Fruit fly (Drosophila melanogaster) whole organism, pupa: ENCODE measurements around the gene CG32106.

Source experiments
- CG10348 ChIP-seq: fragments of 200-800 bp; sonication (Bioruptor generic); IDR thresholded peaks from 2 replicates; pipeline ENCODE4 v1.3.6; 2022; ENCODE audit warnings: missing biosample characterization, missing genetic modification characterization
- CG12605 ChIP-seq: fragments of 200-800 bp; sonication (Bioruptor generic); IDR thresholded peaks from 2 replicates; pipeline ENCODE4 v1.3.6; 2022; ENCODE audit warnings: missing biosample characterization, missing genetic modification characterization
- CG13204 ChIP-seq: fragments of 200-800 bp; sonication (Bioruptor generic); optimal IDR thresholded peaks from 2 replicates; lab custom pipeline; 2018; ENCODE audit warnings: missing biosample characterization, mild to moderate bottlenecking, missing genetic modification characterization, moderate library complexity
- CG14655 ChIP-seq: fragments of 200-800 bp; sonication (Bioruptor generic); optimal IDR thresholded peaks from 3 replicates; lab custom pipeline; 2017; ENCODE audit warnings: mild to moderate bottlenecking, missing biosample characterization, missing genetic modification reagents, missing genetic modification characterization
- CG15710 ChIP-seq: fragments of 200-800 bp; sonication (Bioruptor generic); optimal IDR thresholded peaks from 2 replicates; lab custom pipeline; 2018; ENCODE audit warnings: missing biosample characterization, mild to moderate bottlenecking, missing genetic modification characterization, moderate library complexity
- CG17806 ChIP-seq: fragments of 200-800 bp; sonication (Bioruptor generic); optimal IDR thresholded peaks from 2 replicates; lab custom pipeline; 2018; ENCODE audit warnings: missing biosample characterization, mild to moderate bottlenecking, missing genetic modification characterization, moderate library complexity
- CG32121 ChIP-seq: fragments of 200-800 bp; sonication (Bioruptor generic); IDR thresholded peaks from 2 replicates; pipeline ENCODE4 v1.3.6; 2022; ENCODE audit warnings: missing biosample characterization, missing genetic modification characterization
- CG34367 ChIP-seq: fragments of 200-800 bp; sonication (Bioruptor generic); optimal IDR thresholded peaks from 2 replicates; lab custom pipeline; 2018; ENCODE audit warnings: missing biosample characterization, mild to moderate bottlenecking, missing genetic modification characterization
- CG4496 ChIP-seq: fragments of 200-800 bp; sonication (Bioruptor generic); IDR thresholded peaks from 3 replicates; pipeline ENCODE4 v1.3.6; 2022; ENCODE audit warnings: missing biosample characterization, missing genetic modification characterization
- CG8159 ChIP-seq: fragments of 200-800 bp; sonication (Bioruptor generic); optimal IDR thresholded peaks from 3 replicates; lab custom pipeline; 2018; ENCODE audit warnings: missing biosample characterization, mild to moderate bottlenecking, missing genetic modification characterization, moderate library complexity
- CG8301 ChIP-seq: fragments of 200-800 bp; sonication (Bioruptor generic); optimal IDR thresholded peaks from 2 replicates; lab custom pipeline; 2018; ENCODE audit warnings: missing biosample characterization, mild to moderate bottlenecking, missing genetic modification characterization
- CG9948 ChIP-seq: fragments of 200-800 bp; sonication (Bioruptor generic); optimal IDR thresholded peaks from 2 replicates; lab custom pipeline; 2018; ENCODE audit warnings: missing biosample characterization, mild to moderate bottlenecking, missing genetic modification characterization, moderate library complexity
- D1 ChIP-seq: fragments of 200-800 bp; sonication (Bioruptor generic); optimal IDR thresholded peaks from 2 replicates; lab custom pipeline; 2018; ENCODE audit warnings: missing biosample characterization, mild to moderate bottlenecking, missing genetic modification characterization, moderate library complexity
- EcR ChIP-seq: fragments of 200-800 bp; sonication (Bioruptor generic); optimal IDR thresholded peaks from 3 replicates; lab custom pipeline; 2019; ENCODE audit warnings: missing biosample characterization, missing genetic modification characterization, mild to moderate bottlenecking, moderate library complexity, missing genetic modification reagents
- Ets98B ChIP-seq: fragments of 200-800 bp; sonication (Bioruptor generic); IDR thresholded peaks from 2 replicates; pipeline ENCODE4 v1.3.6; 2022; ENCODE audit warnings: missing biosample characterization, missing genetic modification characterization
- Pif1A ChIP-seq: fragments of 200-800 bp; sonication (Bioruptor generic); optimal IDR thresholded peaks from 3 replicates; lab custom pipeline; 2016; ENCODE audit warnings: missing biosample characterization, missing genetic modification characterization
- Pif1B ChIP-seq: fragments of 200-800 bp; sonication (Bioruptor generic); optimal IDR thresholded peaks from 3 replicates; lab custom pipeline; 2016; ENCODE audit warnings: missing biosample characterization, missing genetic modification characterization
- Snoo ChIP-seq: fragments of 200-800 bp; sonication (Bioruptor generic); optimal IDR thresholded peaks from 3 replicates; lab custom pipeline; 2017; ENCODE audit warnings: missing biosample characterization, mild to moderate bottlenecking, missing genetic modification characterization, inconsistent platforms
- fd96Ca ChIP-seq: fragments of 200-800 bp; sonication (Bioruptor generic); IDR thresholded peaks from 3 replicates; pipeline ENCODE4 v1.3.6; 2022; ENCODE audit warnings: missing biosample characterization, missing genetic modification characterization
- gl ChIP-seq: fragments of 200-800 bp; sonication (Bioruptor generic); optimal IDR thresholded peaks from 2 replicates; lab custom pipeline; 2018; ENCODE audit warnings: missing biosample characterization, mild to moderate bottlenecking, missing genetic modification characterization
- rn ChIP-seq: fragments of 200-800 bp; sonication (Bioruptor generic); IDR thresholded peaks from 2 replicates; pipeline ENCODE4 v1.3.6; 2022; ENCODE audit warnings: missing biosample characterization, missing genetic modification characterization

Gene CG32106

DNA sequence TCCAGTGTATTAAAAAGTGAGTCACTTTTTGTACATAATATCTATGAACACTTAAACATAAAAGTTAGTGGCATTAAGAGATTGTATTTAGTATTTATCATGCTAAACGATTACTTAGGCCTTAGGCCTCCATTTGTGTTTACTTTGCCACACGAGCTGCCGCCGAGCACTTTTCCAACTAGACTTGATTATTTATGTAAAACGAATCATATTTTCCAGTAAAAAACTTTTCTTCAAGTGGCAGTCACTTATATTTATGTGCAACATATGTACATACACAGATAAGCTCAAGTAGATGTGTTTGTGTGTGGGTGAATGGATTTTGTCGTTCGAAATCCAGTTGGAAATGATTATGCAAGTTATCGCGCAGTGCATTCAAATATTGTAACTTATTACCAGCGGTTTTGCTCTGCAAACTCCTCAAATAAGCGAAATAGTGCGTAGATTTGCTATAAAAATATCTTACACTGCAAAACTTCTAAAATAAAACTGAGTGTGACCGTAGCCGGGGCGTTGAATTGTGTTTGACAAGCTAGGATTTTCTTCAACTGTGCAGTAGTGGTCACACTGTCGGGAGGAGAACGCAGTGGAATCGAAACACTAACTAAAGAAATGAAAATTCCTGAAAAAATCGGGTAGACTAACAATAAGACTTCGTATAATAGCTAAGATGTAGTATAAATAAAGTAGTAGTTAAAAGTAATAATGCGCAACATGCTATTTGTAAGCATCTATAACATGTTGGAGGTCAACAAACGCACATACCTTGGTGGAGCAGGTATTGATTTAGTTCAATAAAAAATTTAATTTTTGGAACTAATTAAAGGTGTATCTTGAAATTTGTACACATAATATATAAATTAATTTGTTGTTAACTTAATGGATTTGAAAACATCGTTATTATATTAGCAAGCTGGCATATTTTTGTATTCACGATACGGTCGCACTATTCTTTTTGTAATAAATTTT, 28.7 kb downstream of the CG32106 start, which contains the start of the genes Klc and CG10984:
Klc (minus strand) TSS at position 490 of the 969 bp plus-strand sequence.
CG10984 (plus strand) TSS at position 553 of the 969 bp plus-strand sequence.
- TF ChIP-seq Pif1B (GFP tag; lab: Kevin White, UChicago): peak; percentile 93
- no peak for TF ChIP-seq EcR (GFP tag; lab: Kevin White, UChicago)
- TF ChIP-seq CG12605: no peak
- TF ChIP-seq D1 (tag; lab: Kevin White, UChicago): no peak
- TF ChIP-seq CG15710 (tag; lab: Kevin White, UChicago): peak; percentile 80
- peak; percentile 87 for TF ChIP-seq CG8159 (tag; lab: Kevin White, UChicago)
- no peak for TF ChIP-seq CG10348 (GFP tag; lab: Robert Waterston, UW)
- peak; percentile 97 for TF ChIP-seq CG4496 (GFP tag; lab: Robert Waterston, UW)
- TF ChIP-seq Ets98B (GFP tag; lab: Robert Waterston, UW): peak; percentile 96
- TF ChIP-seq CG32121 (GFP tag; lab: Robert Waterston, UW): peak; percentile 93
- TF ChIP-seq CG17806: peak; percentile 85
- peak; percentile 65 for TF ChIP-seq Snoo (tag; lab: Kevin White, UChicago)
- no peak for TF ChIP-seq CG13204 (GFP tag; lab: Kevin White, UChicago)
- peak; percentile 71 for TF ChIP-seq CG9948 (tag; lab: Kevin White, UChicago)
- TF ChIP-seq CG8301: peak; percentile 87
- no peak for TF ChIP-seq CG34367
- TF ChIP-seq fd96Ca: no peak
- TF ChIP-seq CG14655: no peak
- TF ChIP-seq gl (tag; lab: Kevin White, UChicago): peak; percentile 54
- peak; percentile 90 for TF ChIP-seq Pif1A (GFP tag; lab: Kevin White, UChicago)
- TF ChIP-seq rn (GFP tag; lab: Robert Waterston, UW): peak; percentile 84

DNA sequence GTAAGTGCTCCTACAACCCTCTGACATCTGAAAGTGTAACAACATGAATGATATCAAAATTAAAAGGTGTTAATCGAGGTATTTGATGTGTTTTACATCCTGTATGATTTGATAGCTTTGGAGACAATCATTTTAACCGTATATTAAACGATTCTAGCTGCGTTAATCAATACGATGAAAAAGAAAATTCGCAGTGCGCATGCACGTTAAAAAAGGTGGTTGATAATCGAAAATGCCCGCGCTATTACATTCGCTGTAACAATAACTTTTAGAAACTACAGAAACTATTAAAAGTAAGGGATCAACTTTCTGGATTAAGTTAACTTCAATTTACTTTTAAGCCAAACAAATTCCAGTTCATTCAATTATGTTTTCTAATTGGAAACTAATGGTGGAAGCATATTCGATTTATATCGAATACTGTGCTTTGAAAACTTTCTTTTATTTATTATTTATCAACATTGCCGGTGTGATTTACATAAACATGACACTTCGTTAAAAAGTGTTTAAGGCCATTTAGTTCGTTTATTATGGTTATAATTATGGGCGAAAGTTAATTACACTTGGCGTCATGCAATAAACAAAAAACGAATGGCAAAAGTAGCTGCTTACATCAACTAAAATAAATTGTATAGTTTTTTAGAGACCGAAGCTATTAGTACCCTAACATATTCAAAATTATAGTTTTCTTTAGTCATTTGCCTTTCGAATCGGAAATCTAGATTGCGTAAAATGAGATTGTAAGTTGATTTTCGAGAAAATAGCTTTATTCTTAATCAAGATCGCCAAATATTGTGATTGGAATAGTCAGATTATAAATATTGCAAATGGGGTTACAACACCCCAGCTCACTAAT, 29.6 kb downstream of the CG32106 start:
- TF ChIP-seq CG12605: no peak
- no peak for TF ChIP-seq Ets98B (GFP tag; lab: Robert Waterston, UW)
- no peak for TF ChIP-seq Pif1A (GFP tag; lab: Kevin White, UChicago)
- TF ChIP-seq CG32121 (GFP tag; lab: Robert Waterston, UW): no peak

DNA sequence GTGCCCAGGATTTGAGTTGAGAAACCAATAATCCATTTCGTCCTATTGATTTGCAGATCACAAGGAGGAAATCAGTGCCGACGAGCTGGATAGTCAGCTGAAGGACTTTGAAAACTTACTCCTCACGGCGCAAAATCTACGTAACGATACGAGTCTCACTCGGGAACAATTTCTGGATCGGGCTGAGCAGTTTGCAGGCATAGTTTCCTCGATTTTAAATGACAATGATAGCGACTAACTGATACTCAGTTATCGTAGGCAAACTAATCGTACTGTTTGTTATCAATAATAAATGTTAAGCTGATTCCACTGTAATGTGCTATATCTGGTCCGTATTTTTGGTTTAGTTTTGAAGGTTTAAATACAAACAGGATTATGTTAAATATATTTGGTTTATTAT, 32.3 kb downstream of the CG32106 start:
- TF ChIP-seq Snoo (tag; lab: Kevin White, UChicago) (no peak), CG17806 (no peak), D1 (tag; lab: Kevin White, UChicago) (no peak), CG4496 (GFP tag; lab: Robert Waterston, UW) (no peak), Pif1A (GFP tag; lab: Kevin White, UChicago) (no peak), CG9948 (tag; lab: Kevin White, UChicago) (no peak), gl (tag; lab: Kevin White, UChicago) (no peak), CG15710 (tag; lab: Kevin White, UChicago) (no peak), EcR (GFP tag; lab: Kevin White, UChicago) (no peak), CG14655 (no peak), CG12605 (no peak), CG8301 (no peak), CG8159 (tag; lab: Kevin White, UChicago) (no peak), CG10348 (GFP tag; lab: Robert Waterston, UW) (no peak), CG34367 (no peak), Ets98B (GFP tag; lab: Robert Waterston, UW) (no peak), fd96Ca (no peak), rn (GFP tag; lab: Robert Waterston, UW) (no peak)

DNA sequence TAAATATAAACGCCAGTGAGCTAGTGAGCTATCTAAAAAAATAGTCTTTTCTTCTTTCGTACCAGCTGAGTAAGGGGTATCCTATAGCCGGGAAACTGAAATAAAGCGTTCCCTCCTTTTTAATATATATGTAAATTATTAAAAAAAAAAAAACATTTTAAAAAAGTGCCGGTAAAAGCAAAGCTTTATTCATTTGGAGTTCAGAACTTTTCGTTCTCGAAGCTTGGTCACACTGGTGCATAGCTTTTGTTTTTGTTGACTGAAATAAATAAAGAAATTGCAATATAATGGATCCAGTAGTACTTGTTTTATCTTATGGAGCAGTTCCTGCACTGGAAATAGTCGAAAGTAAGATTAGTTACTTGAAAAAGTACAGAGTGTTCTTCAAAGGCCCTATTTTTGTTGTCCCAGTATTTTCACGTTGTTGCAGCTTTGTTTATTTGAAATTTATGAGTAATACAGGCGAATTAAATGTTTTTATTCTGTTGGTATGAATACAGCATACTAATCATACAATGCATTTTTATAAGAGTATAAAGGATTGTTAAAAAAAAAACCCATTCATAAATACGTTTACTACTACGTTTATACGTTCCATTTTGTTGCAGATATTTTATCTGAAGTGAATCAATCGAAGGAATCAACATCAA, 33.3 kb downstream of the CG32106 start, which contains the start of gene CG32109:
CG32109 (plus strand) TSS at position 224 of the 650 bp plus-strand sequence.
- peak; percentile 25 for TF ChIP-seq D1 (tag; lab: Kevin White, UChicago)
- TF ChIP-seq rn (GFP tag; lab: Robert Waterston, UW): no peak
- TF ChIP-seq EcR (GFP tag; lab: Kevin White, UChicago): no peak
- TF ChIP-seq CG8159 (tag; lab: Kevin White, UChicago): no peak
- TF ChIP-seq CG14655: no peak
- TF ChIP-seq CG34367: no peak
- no peak for TF ChIP-seq Ets98B (GFP tag; lab: Robert Waterston, UW)
- TF ChIP-seq CG32121 (GFP tag; lab: Robert Waterston, UW): no peak
- no peak for TF ChIP-seq gl (tag; lab: Kevin White, UChicago)
- no peak for TF ChIP-seq Pif1B (GFP tag; lab: Kevin White, UChicago)
- no peak for TF ChIP-seq CG8301
- TF ChIP-seq CG17806: no peak
- no peak for TF ChIP-seq CG10348 (GFP tag; lab: Robert Waterston, UW)
- TF ChIP-seq Snoo (tag; lab: Kevin White, UChicago): peak; percentile 0
- TF ChIP-seq CG13204 (GFP tag; lab: Kevin White, UChicago): no peak
- no peak for TF ChIP-seq Pif1A (GFP tag; lab: Kevin White, UChicago)
- TF ChIP-seq CG15710 (tag; lab: Kevin White, UChicago): no peak
